Fruit fly (Drosophila melanogaster): ENCODE results near the gene ND-ASHI.

ND-ASHI gene

dm6 chrX:6656023-6656594 lies 22.8 kb downstream of the ND-ASHI start (continued):
- TF ChIP-seq CG30020 (tag; optimal IDR thresholded peaks at IDR 0.05) = peak; percentile 42
- TF ChIP-seq seq (GFP tag; IDR thresholded peaks at IDR 0.05) = peak; percentile 82
- TF ChIP-seq caup (GFP tag; optimal IDR thresholded peaks at IDR 0.05; ENCODE audit: severe bottlenecking) = peak; percentile 85
- TF ChIP-seq CG8478 (optimal IDR thresholded peaks at IDR 0.05) = no peak
- peak; percentile 12 for TF ChIP-seq HmgD (GFP tag; optimal IDR thresholded peaks at IDR 0.05)
- TF ChIP-seq cwo (GFP tag; optimal IDR thresholded peaks at IDR 0.05) = peak; percentile 86
- peak; percentile 83 for TF ChIP-seq CG9609 (GFP tag; optimal IDR thresholded peaks at IDR 0.05)
- peak; percentile 9 for TF ChIP-seq YL-1 (GFP tag; optimal IDR thresholded peaks at IDR 0.05)
- TF ChIP-seq bbx (GFP tag; IDR thresholded peaks at IDR 0.05; ENCODE audit: partially characterized antibody) = no peak
- peak; percentile 57; the same call in 1 of the 3 replicates for TF ChIP-seq ken (GFP tag; IDR thresholded peaks at IDR 0.05)
- TF ChIP-seq ci (GFP tag; IDR thresholded peaks at IDR 0.05) = peak; percentile 67; the same call in 2 of the 3 replicates
- peak; percentile 53 for TF ChIP-seq Usf (GFP tag; optimal IDR thresholded peaks at IDR 0.05)
- TF ChIP-seq CG7556 (GFP tag; optimal IDR thresholded peaks at IDR 0.05) = peak; percentile 89
- peak; percentile 43 for TF ChIP-seq Mes4 (GFP tag; optimal IDR thresholded peaks at IDR 0.05)
- TF ChIP-seq ranshi (GFP tag; IDR thresholded peaks at IDR 0.05) = peak; percentile 65
- peak; percentile 46; the same call in 1 of the 2 replicates for TF ChIP-seq sens-2 (GFP tag; IDR thresholded peaks at IDR 0.05)
- peak; percentile 9 for TF ChIP-seq CG2202 (tag; optimal IDR thresholded peaks at IDR 0.05)
- no peak for TF ChIP-seq CG15073 (GFP tag; optimal IDR thresholded peaks at IDR 0.05)
- peak; percentile 78 for TF ChIP-seq scrt (GFP tag; optimal IDR thresholded peaks at IDR 0.05)
- peak; percentile 66 for TF ChIP-seq Jarid2 (GFP tag; optimal IDR thresholded peaks at IDR 0.05)
- no peak for TF ChIP-seq CG42726 (GFP tag; IDR thresholded peaks at IDR 0.05; ENCODE audit: partially characterized antibody)
- TF ChIP-seq CG14050 (GFP tag; IDR thresholded peaks at IDR 0.05) = peak; percentile 42; the same call in 1 of the 3 replicates
- no peak for TF ChIP-seq Tbp (GFP tag; optimal IDR thresholded peaks at IDR 0.05)
- peak; percentile 20 for TF ChIP-seq ab (GFP tag; optimal IDR thresholded peaks at IDR 0.05)
- peak; percentile 47 for TF ChIP-seq CG6254 (GFP tag; optimal IDR thresholded peaks at IDR 0.05)
- TF ChIP-seq br (optimal IDR thresholded peaks at IDR 0.05) = no peak
- TF ChIP-seq CG12219 (GFP tag; optimal IDR thresholded peaks at IDR 0.05) = peak; percentile 79
- peak; percentile 82 for TF ChIP-seq CG10979 (tag; optimal IDR thresholded peaks at IDR 0.05)
- peak; percentile 75; the same call in 2 of the 3 replicates for TF ChIP-seq CG11456 (GFP tag; IDR thresholded peaks at IDR 0.05)
- TF ChIP-seq CG11695 (GFP tag; IDR thresholded peaks at IDR 0.05) = peak; percentile 88
- peak; percentile 34 for TF ChIP-seq NC2α (GFP tag; optimal IDR thresholded peaks at IDR 0.05)
- peak; percentile 73 for TF ChIP-seq CG5180 (GFP tag; optimal IDR thresholded peaks at IDR 0.05)
- peak; percentile 55; the same call in 1 of the 2 replicates for TF ChIP-seq Poxn (GFP tag; IDR thresholded peaks at IDR 0.05)
- peak; percentile 89 for TF ChIP-seq gem (tag; optimal IDR thresholded peaks at IDR 0.05)
- peak; percentile 78 for TF ChIP-seq Aef1 (GFP tag; IDR thresholded peaks at IDR 0.05)
- peak; percentile 89 for TF ChIP-seq dmrt99B (tag; optimal IDR thresholded peaks at IDR 0.05)
- peak; percentile 62; the same call in 1 of the 2 replicates for TF ChIP-seq chm (GFP tag; IDR thresholded peaks at IDR 0.05)
- TF ChIP-seq CG9437 (GFP tag; optimal IDR thresholded peaks at IDR 0.05) = peak; percentile 82
- TF ChIP-seq crol (GFP tag; IDR thresholded peaks at IDR 0.05) = no peak
- no peak for TF ChIP-seq CG7963 (GFP tag; IDR thresholded peaks at IDR 0.05; ENCODE audit: partially characterized antibody)
- peak; percentile 86 for TF ChIP-seq CG8924 (tag; optimal IDR thresholded peaks at IDR 0.05)
- TF ChIP-seq CG31388 (GFP tag; optimal IDR thresholded peaks at IDR 0.05) = peak; percentile 41
- TF ChIP-seq CG10462 (GFP tag; optimal IDR thresholded peaks at IDR 0.05) = peak; percentile 64
- no peak for TF ChIP-seq pita (GFP tag; optimal IDR thresholded peaks at IDR 0.05)
- TF ChIP-seq CG10959 (GFP tag; IDR thresholded peaks at IDR 0.05) = peak; percentile 51; the same call in 1 of the 2 replicates
- TF ChIP-seq luna (GFP tag; optimal IDR thresholded peaks at IDR 0.05) = peak; percentile 39
- peak; percentile 80 for TF ChIP-seq CG1233 (GFP tag; optimal IDR thresholded peaks at IDR 0.05)
- peak; percentile 78 for TF ChIP-seq CG33213 (GFP tag; optimal IDR thresholded peaks at IDR 0.05)
- TF ChIP-seq Dref (GFP tag; IDR thresholded peaks at IDR 0.05) = 0 out of 2 replicates have a peak, but pooled peaks have one; percentile 18
- TF ChIP-seq Antp (GFP tag; optimal IDR thresholded peaks at IDR 0.05) = peak; percentile 80

All from whole organism, embryonic.